Worm (Caenorhabditis elegans): ENCODE measurements around the gene Y44A6D.1.

DNA sequence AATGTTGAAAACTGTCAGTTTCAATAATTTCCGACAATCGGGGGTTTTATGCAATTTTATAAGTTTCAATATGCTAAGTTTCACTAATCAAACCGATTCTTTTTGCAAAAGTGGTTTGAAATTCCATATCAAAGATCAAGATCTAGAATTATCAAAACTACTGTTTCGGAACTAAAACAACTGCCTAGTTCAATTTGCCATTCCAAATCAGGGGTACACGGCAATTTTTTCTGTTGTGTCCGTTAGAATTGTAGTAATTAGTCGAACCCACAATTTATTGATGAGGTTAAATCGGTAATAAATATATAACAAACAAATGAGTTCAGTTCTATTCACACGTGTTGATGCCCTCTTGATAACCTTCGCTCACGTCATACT lies 4.0 kb downstream of the Y44A6D.1 start:
- TF ChIP-seq lim-7 (GFP tag; IDR thresholded peaks at IDR 0.05) (no peak), egl-43 (GFP tag; IDR thresholded peaks at IDR 0.05) (no peak), set-16 (GFP tag; IDR thresholded peaks at IDR 0.05) (no peak), pqm-1 (tag; optimal IDR thresholded peaks at IDR 0.05) (no peak), nhr-28 (tag; optimal IDR thresholded peaks at IDR 0.05) (peak; percentile 17), ama-1 (optimal IDR thresholded peaks at IDR 0.05) (no peak), lin-13 (GFP tag; optimal IDR thresholded peaks at IDR 0.05) (no peak), lin-1 (GFP tag; IDR thresholded peaks at IDR 0.05) (no peak), pha-4 (GFP tag; IDR thresholded peaks at IDR 0.05) (no peak), pha-4 (tag; optimal IDR thresholded peaks at IDR 0.05) (no peak), hlh-30 (tag; optimal IDR thresholded peaks at IDR 0.05; ENCODE audit: insufficient read depth) (no peak), mdl-1 (tag; optimal IDR thresholded peaks at IDR 0.05) (no peak), skn-1 (tag; optimal IDR thresholded peaks at IDR 0.05) (no peak), ces-1 (GFP tag; optimal IDR thresholded peaks at IDR 0.05) (no peak)
